Fruit fly (Drosophila melanogaster): ENCODE measurements around the gene HP4.
A peak's percentile ranks its signal among the peaks of the same experiment; 100 is the strongest.

HP4 gene

dm6 chr3L:7976081-7976483 is at the start of gene HP4, which contains the start of gene CG8209 (continued):
- TF ChIP-seq CG9727 (GFP tag; optimal IDR thresholded peaks at IDR 0.05) = peak; percentile 83
- peak; percentile 84 for TF ChIP-seq CG11504 (tag; optimal IDR thresholded peaks at IDR 0.05)
- peak; percentile 64 for TF ChIP-seq Vsx1 (GFP tag; optimal IDR thresholded peaks at IDR 0.05)
- no peak for TF ChIP-seq fd64A (GFP tag; optimal IDR thresholded peaks at IDR 0.05)
- TF ChIP-seq Ptx1 (GFP tag; IDR thresholded peaks at IDR 0.05) = peak; percentile 93
- TF ChIP-seq CG15696 (tag; optimal IDR thresholded peaks at IDR 0.05) = peak; percentile 83
- no peak for TF ChIP-seq cg (GFP tag; optimal IDR thresholded peaks at IDR 0.05)
- TF ChIP-seq CG11560 (tag; IDR thresholded peaks at IDR 0.05) = peak; percentile 71; the same call in 2 of the 3 replicates
- TF ChIP-seq CG3065 (GFP tag; optimal IDR thresholded peaks at IDR 0.05) = peak; percentile 49
- TF ChIP-seq row (GFP tag; IDR thresholded peaks at IDR 0.05) = peak; percentile 95
- peak; percentile 87 for TF ChIP-seq CG6689 (GFP tag; IDR thresholded peaks at IDR 0.05)
- TF ChIP-seq Rfx (GFP tag; IDR thresholded peaks at IDR 0.05) = peak; percentile 92
- peak; percentile 73 for TF ChIP-seq CG4820 (GFP tag; optimal IDR thresholded peaks at IDR 0.05)
- TF ChIP-seq CG13775 (GFP tag; optimal IDR thresholded peaks at IDR 0.05) = peak; percentile 88
- peak; percentile 91 for TF ChIP-seq Dbx (GFP tag; IDR thresholded peaks at IDR 0.05)
- TF ChIP-seq Antp (GFP tag; optimal IDR thresholded peaks at IDR 0.05) = peak; percentile 54
- TF ChIP-seq bcd (GFP tag; optimal IDR thresholded peaks at IDR 0.05) = peak; percentile 79
- TF ChIP-seq Doc3 (GFP tag; IDR thresholded peaks at IDR 0.05; ENCODE audit: partially characterized antibody) = peak; percentile 96
- peak; percentile 65 for TF ChIP-seq cwo (GFP tag; optimal IDR thresholded peaks at IDR 0.05)
- peak; percentile 76 for TF ChIP-seq caup (GFP tag; optimal IDR thresholded peaks at IDR 0.05; ENCODE audit: severe bottlenecking)
- TF ChIP-seq CG11456 (GFP tag; IDR thresholded peaks at IDR 0.05) = peak; percentile 85
- no peak; the same call in 2 of the 3 replicates for TF ChIP-seq so (GFP tag; IDR thresholded peaks at IDR 0.05)
- TF ChIP-seq CG31224 (GFP tag; IDR thresholded peaks at IDR 0.05) = peak; percentile 71
- TF ChIP-seq amos (GFP tag; IDR thresholded peaks at IDR 0.05; ENCODE audit: partially characterized antibody) = peak; percentile 92
- no peak for TF ChIP-seq btn (GFP tag; optimal IDR thresholded peaks at IDR 0.05)
- peak; percentile 2 for TF ChIP-seq CG17802 (tag; optimal IDR thresholded peaks at IDR 0.05)
- 0 out of 3 replicates have a peak, but pooled peaks have one; percentile 37 for TF ChIP-seq gce (GFP tag; IDR thresholded peaks at IDR 0.05)
- TF ChIP-seq lab (GFP tag; optimal IDR thresholded peaks at IDR 0.05) = peak; percentile 90
- TF ChIP-seq NK7.1 (GFP tag; optimal IDR thresholded peaks at IDR 0.05) = peak; percentile 42
- TF ChIP-seq MBD-R2 (GFP tag; IDR thresholded peaks at IDR 0.05) = peak; percentile 89
- TF ChIP-seq Gug (GFP tag; IDR thresholded peaks at IDR 0.05) = peak; percentile 85; the same call in 3 of the 4 replicates
- TF ChIP-seq bigmax (GFP tag; optimal IDR thresholded peaks at IDR 0.05) = no peak
- peak; percentile 47 for TF ChIP-seq pzg (GFP tag; optimal IDR thresholded peaks at IDR 0.05)
- no peak for TF ChIP-seq Hand (GFP tag; optimal IDR thresholded peaks at IDR 0.05)
- TF ChIP-seq bowl (GFP tag; IDR thresholded peaks at IDR 0.05) = no peak
- TF ChIP-seq sna (GFP tag; IDR thresholded peaks at IDR 0.05; ENCODE audit: partially characterized antibody) = peak; percentile 96
- peak; percentile 57 for TF ChIP-seq CG33557 (GFP tag; optimal IDR thresholded peaks at IDR 0.05)
- TF ChIP-seq jigr1 (GFP tag; IDR thresholded peaks at IDR 0.05) = no peak; the same call in 2 of the 3 replicates
- TF ChIP-seq dmrt11E (tag; optimal IDR thresholded peaks at IDR 0.05) = peak; percentile 79
- TF ChIP-seq tgo (GFP tag; IDR thresholded peaks at IDR 0.05) = peak; percentile 92
- peak; percentile 82 for TF ChIP-seq ind (GFP tag; optimal IDR thresholded peaks at IDR 0.05)
- peak; percentile 58 for TF ChIP-seq CG11696 (GFP tag; IDR thresholded peaks at IDR 0.05)
- TF ChIP-seq ci (GFP tag; IDR thresholded peaks at IDR 0.05) = peak; percentile 82
- TF ChIP-seq Sry-δ (GFP tag; optimal IDR thresholded peaks at IDR 0.05) = peak; percentile 68
- TF ChIP-seq CG14965 (GFP tag; optimal IDR thresholded peaks at IDR 0.05; ENCODE audit: borderline replicate concordance) = no peak
- peak; percentile 34 for TF ChIP-seq CG7987 (GFP tag; optimal IDR thresholded peaks at IDR 0.05)
- TF ChIP-seq HmgD (GFP tag; optimal IDR thresholded peaks at IDR 0.05) = no peak
- TF ChIP-seq CG3281 (GFP tag; optimal IDR thresholded peaks at IDR 0.05) = peak; percentile 82
- TF ChIP-seq klu (GFP tag; IDR thresholded peaks at IDR 0.05) = peak; percentile 64; the same call in 1 of the 2 replicates
- TF ChIP-seq ash1 (GFP tag; optimal IDR thresholded peaks at IDR 0.05) = no peak

Data from whole organism, embryonic.